Fruit fly (Drosophila melanogaster): Measurements from ENCODE around the gene bsk.

Gene bsk

dm6 chr2L:10265129-10265528 lies 14.8 kb upstream of the bsk start, which contains the start of gene Mob3:
Gene Mob3 (plus strand): TSS chr2L:10265336.
- no peak for TF ChIP-seq noc (tag; optimal IDR thresholded peaks at IDR 0.05)

dm6 chr2L:10263830-10264634 lies 13.7 kb upstream of the bsk start, which contains the start of gene REPTOR-BP:
Gene REPTOR-BP (plus strand): TSS chr2L:10264125.
- TF ChIP-seq noc (tag; optimal IDR thresholded peaks at IDR 0.05) = no peak

DNA sequence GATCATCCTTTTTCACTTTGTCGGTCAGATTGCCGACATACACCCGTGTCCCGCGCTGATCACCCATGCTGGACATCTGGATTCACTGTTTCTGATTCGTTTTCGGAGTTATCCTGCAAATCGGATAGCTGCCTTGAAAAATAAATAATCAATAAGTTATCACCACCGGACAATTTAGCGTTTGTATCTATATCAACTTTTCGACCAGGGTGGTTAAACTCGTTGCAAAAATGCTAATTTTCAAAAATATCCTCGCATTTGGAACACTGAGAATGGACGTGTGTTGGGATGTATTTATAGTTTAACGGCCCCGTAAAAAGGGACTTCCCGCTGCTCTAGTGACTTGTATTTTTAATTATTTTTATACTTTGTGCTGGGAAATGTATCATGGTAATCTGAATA lies 13.0 kb upstream of the bsk start, which contains the start of gene Rsf1:
Gene Rsf1 (minus strand): TSS at position 212 of the 402 bp plus-strand sequence.
- TF ChIP-seq noc (tag; optimal IDR thresholded peaks at IDR 0.05) = no peak

DNA sequence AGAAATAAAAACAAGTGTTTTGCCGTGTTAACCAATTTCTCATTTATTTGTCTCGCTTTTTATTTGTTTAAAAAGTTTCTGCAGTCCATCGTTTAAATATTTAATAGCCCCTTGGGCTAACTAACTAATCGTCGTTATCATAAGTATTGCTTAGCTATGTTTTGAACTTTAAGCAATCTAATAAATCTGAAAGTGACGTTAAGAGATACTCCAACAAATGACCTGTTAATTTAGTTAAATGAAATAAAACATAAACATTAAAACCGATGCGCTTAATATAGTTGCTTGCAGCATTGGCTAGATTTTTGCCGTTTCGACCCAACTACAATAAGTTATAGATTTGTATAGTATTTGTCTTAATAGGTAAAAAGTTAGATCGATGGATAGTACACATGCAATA lies 11.5 kb upstream of the bsk start:
- no peak for TF ChIP-seq noc (tag; optimal IDR thresholded peaks at IDR 0.05)

DNA sequence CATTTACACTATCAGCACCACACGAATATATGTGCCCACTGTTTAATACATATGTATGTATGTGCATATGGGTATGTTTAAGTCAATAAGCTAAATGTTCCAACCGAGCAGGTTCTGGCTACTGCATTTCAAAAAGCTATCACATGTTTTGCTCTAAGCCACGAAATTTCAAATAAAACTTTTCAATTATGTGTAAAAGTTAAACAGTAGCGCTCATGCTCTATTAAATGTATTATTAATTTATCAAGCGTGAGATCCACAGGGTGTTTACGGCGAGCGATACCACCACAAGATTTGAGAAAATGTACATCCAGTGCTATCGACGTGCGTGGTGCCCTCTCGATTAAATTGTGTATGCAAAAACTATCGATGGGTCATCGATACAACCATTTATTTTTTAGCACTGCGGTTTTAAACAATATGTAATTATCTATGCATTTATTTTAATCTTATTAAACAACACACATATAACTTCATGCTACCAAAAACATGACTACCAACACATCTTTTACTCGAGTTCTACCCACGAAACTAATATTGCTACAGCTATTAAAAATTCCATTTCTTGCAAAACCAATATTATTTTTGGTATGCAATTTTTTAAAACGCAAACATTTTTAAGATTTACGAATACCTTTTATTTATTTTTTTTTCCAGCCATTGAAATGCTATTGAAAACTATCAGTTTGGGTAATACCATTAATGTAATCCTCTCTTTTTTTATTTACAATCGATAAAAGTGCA lies 10.6 kb upstream of the bsk start, which contains the start of gene Pten:
Gene Pten (minus strand): TSS at position 300 of the 744 bp plus-strand sequence.
- no peak for TF ChIP-seq noc (tag; optimal IDR thresholded peaks at IDR 0.05)

DNA sequence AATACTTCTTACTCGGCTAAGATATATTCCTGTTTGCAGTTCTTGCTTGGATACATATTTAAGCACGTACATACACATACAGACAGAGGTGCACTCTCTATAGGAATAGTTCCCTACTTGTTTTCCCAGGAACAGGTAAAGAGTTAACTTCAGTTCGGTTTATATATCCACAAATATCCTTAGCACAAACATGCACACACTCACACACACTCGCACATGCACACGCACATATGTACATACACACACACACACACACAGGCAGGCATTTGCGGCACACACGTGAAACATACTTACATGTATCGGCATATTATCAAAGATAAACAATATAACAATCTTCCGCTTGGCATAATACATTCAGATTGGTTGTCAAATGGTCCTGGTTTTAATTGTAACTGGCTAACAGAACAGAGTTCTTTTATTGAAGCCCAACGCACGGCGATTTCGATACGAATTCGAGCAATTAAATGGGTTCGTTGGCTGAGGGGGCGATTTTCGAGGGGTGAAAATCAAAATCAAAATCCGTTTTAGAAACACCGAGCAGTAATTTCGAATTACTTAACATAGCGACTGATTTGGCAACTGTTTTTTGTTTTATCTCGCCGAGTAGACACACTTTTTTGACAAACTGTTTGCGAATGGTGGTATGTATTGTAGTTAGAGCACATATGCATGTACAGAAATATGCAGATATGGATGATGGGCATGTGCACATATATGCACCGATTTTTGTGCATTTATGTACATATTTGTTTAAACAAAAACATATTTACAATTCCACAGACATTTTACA lies 9.9 kb upstream of the bsk start:
- no peak for TF ChIP-seq noc (tag; optimal IDR thresholded peaks at IDR 0.05)

dm6 chr2L:10255725-10256158 lies 5.4 kb upstream of the bsk start, which contains the start of gene CG5676:
Gene CG5676 (minus strand): TSS chr2L:10255891.
- no peak for TF ChIP-seq noc (tag; optimal IDR thresholded peaks at IDR 0.05)

dm6 chr2L:10251592-10251991 lies 1.3 kb upstream of the bsk start, which contains the start of gene Ror:
Gene Ror (plus strand): TSS chr2L:10251843.
- no peak for TF ChIP-seq noc (tag; optimal IDR thresholded peaks at IDR 0.05)

DNA sequence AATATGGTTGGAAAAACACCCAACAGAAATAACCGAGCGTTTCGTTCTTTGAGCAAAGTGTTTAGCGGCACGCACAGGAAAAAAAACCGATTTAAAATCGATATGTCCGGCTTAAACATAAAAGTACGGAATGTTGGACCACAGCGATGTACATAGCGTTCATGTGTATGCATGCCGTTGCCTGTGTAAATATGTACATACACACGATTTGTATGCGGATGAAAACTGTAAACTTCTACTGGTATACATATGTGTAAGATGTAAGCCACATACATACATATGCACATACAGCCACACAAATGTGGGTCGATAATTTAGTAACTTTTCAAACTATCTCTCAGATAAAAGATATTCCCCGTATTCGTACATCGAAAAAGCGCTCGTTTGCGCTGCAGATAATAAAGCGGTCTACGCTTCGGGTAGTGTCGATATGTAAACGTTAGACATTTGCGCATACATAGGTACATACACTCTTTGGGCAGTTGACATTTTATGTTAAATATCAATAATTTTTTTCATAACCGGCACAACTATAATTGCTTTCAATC lies 572 bp downstream of the bsk start:
- no peak for TF ChIP-seq noc (tag; optimal IDR thresholded peaks at IDR 0.05)

- no peak for TF ChIP-seq noc (tag; optimal IDR thresholded peaks at IDR 0.05)
These were observed 3.5 kb downstream of the bsk start, which contains the start of gene chico for dm6 chr2L:10246785-10247190. Gene chico (minus strand): TSS chr2L:10247078.

DNA sequence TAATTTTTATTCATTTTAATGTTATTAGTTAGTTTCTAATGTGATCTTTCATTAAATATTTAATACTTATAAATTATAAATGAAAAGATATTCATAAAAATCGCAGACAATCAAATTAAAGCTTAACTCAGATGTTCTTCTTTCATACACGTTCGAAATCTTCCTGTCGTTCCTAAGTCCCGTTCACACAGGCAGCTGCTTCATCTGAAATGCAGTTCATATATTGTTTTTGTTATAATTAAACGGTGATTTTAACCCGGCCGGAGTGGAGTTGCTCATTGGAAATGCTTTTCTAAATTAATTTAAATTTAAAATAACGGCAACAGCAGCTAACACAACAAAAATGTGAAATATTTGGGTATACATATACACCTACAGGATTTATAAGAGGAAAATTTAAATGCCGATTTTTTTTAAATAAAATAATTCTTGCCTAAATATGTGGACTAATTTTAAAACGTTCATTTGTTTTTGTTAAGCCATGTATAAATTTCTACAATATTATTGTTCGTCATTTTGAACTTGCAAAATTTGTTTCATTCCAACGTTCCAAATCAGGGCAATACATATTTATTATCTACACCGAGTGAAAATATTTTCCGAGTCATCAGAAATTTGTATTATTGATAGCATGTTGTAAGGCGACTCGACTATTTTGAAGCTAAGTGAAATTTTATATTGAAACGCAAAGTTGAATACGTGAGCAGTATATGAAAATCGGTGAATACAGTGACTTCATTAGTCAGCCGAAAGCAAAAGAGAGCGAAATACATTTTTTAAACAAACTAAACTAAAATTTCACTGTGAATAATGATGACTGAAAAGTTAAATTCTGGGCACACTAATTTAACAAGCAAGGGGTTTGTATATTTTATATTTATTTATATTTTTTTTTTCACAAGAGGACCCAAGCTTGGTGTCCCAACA lies 11.3 kb downstream of the bsk start, which contains the start of gene me31B:
Gene me31B (plus strand): TSS at position 616 of the 927 bp plus-strand sequence.
- no peak for TF ChIP-seq noc (tag; optimal IDR thresholded peaks at IDR 0.05)

dm6 chr2L:10237725-10238446 lies 12.4 kb downstream of the bsk start, which contains the start of gene mthl15:
Gene mthl15 (minus strand): TSS chr2L:10238317.
- no peak for TF ChIP-seq noc (tag; optimal IDR thresholded peaks at IDR 0.05)

- TF ChIP-seq noc (tag; optimal IDR thresholded peaks at IDR 0.05) = no peak
These were observed 17.5 kb downstream of the bsk start for dm6 chr2L:10232827-10233226.
